Worm (Caenorhabditis elegans) whole organism, young adult: ENCODE results near the gene srz-15.

Source experiments
- K12H6.12 ChIP-seq: fragments of 200-800 bp; sonication (Bioruptor generic); optimal IDR thresholded peaks from 2 replicates; lab custom pipeline; 2018; ENCODE audit warnings: mild to moderate bottlenecking, missing genetic modification characterization, missing compliant biosample characterization
- Y53F4B.3 ChIP-seq: fragments of 200-800 bp; sonication (Bioruptor generic); IDR thresholded peaks from 2 replicates; pipeline ENCODE4 v1.3.6; 2022; ENCODE audit warnings: missing genetic modification reagents, missing genetic modification characterization, missing compliant biosample characterization
- ekl-4 ChIP-seq: fragments of 200-800 bp; sonication (Bioruptor generic); IDR thresholded peaks from 2 replicates; pipeline ENCODE4 v1.3.6; 2022; ENCODE audit warnings: missing genetic modification reagents, missing genetic modification characterization, missing compliant biosample characterization
- hsf-1 ChIP-seq: fragments of 200-800 bp; sonication (Bioruptor generic); IDR thresholded peaks from 2 replicates; pipeline ENCODE4 v1.3.6; 2022; ENCODE audit warnings: missing genetic modification reagents, missing genetic modification characterization, missing compliant biosample characterization
- madf-6 ChIP-seq: fragments of 200-800 bp; sonication (Bioruptor generic); IDR thresholded peaks from 2 replicates; pipeline ENCODE4 v1.3.6; 2022; ENCODE audit warnings: missing genetic modification reagents, missing genetic modification characterization, missing compliant biosample characterization
- nhr-80 ChIP-seq: sonication (generic microtip); optimal IDR thresholded peaks from 2 replicates; lab custom pipeline; 2016; ENCODE audit warnings: missing genetic modification characterization, missing compliant biosample characterization
- ztf-25 ChIP-seq: fragments of 200-800 bp; sonication (Bioruptor generic); IDR thresholded peaks from 2 replicates; pipeline ENCODE4 v1.3.6; 2022; ENCODE audit warnings: missing genetic modification reagents, missing genetic modification characterization, missing compliant biosample characterization
- ztf-28 ChIP-seq: fragments of 200-800 bp; sonication (Bioruptor generic); IDR thresholded peaks from 2 replicates; pipeline ENCODE4 v1.3.6; 2022; ENCODE audit warnings: missing genetic modification reagents, missing genetic modification characterization, missing compliant biosample characterization

Gene srz-15

ce11 chrIV:12962564-12962963, 47.0 kb downstream of the srz-15 start, which contains the start of gene F55G11.8:
TSS of gene F55G11.8 (plus strand) at chrIV:12962808.
- TF ChIP-seq ztf-28 (GFP tag; lab: Robert Waterston, UW): no peak
- TF ChIP-seq nhr-80 (tag; lab: Kevin White, UChicago): peak; percentile 34
- TF ChIP-seq, all 124 proteins: peak for 1

- TF ChIP-seq ekl-4 (GFP tag; lab: Robert Waterston, UW) (no peak), nhr-80 (tag; lab: Kevin White, UChicago) (peak; percentile 5)
Observed at ce11 chrIV:12964648-12965047, 49.1 kb downstream of the srz-15 start.

- no peak for TF ChIP-seq hsf-1 (GFP tag; lab: Robert Waterston, UW)
- no peak for TF ChIP-seq Y53F4B.3 (GFP tag; lab: Robert Waterston, UW)
- TF ChIP-seq K12H6.12: no peak
- no peak for TF ChIP-seq ztf-25 (GFP tag; lab: Robert Waterston, UW)
- no peak for TF ChIP-seq madf-6 (GFP tag; lab: Robert Waterston, UW)
- TF ChIP-seq, all 124 proteins: peak for 0
Observed at ce11 chrIV:12965074-12965473, 49.5 kb downstream of the srz-15 start, which contains the start of gene dod-22. TSS of gene dod-22 (plus strand) at chrIV:12965374.
